Fruit fly (Drosophila melanogaster) S2 (cell line): ENCODE data around the gene oaf.

Source experiments
- CG8478 ChIP-seq: fragments of >200 bp; optimal IDR thresholded peaks from 2 replicates; lab custom pipeline; 2018
- CTCF ChIP-seq, 2 experiments: fragments of >200 bp; optimal IDR thresholded peaks; 2 replicates each; lab custom pipeline; 2018

dm6 chr2L:2478326-2478725, 14.4 kb upstream of the oaf start:
- TF ChIP-seq CTCF (optimal IDR thresholded peaks at IDR 0.05; lab: Kevin White, UChicago) = no peak
- TF ChIP-seq CG8478 (lab: Kevin White, UChicago) = no peak
